Fruit fly (Drosophila melanogaster) whole organism: ENCODE data around the gene side-II.
"Not testable (repeated sequence)": the region's sequence is repeated elsewhere in the genome, so short reads cannot be mapped to it uniquely, and the experiment has no call there.

Experiments
- CG8478 ChIP-seq: fragments of >200 bp; optimal IDR thresholded peaks from 2 replicates; lab custom pipeline; 2018; ENCODE audit warnings: inconsistent platforms
- Dll ChIP-seq: fragments of >200 bp; optimal IDR thresholded peaks from 2 replicates; lab custom pipeline; 2017
- EcR ChIP-seq, 2 experiments: fragments of >200 bp; optimal IDR thresholded peaks; 2 replicates each; lab custom pipeline; 2017; ENCODE audit warnings: missing biosample characterization in 2 of 2, missing genetic modification characterization in 2 of 2, missing genetic modification reagents in 2 of 2
- pan ChIP-seq: fragments of >200 bp; optimal IDR thresholded peaks from 2 replicates; lab custom pipeline; 2017
- psq ChIP-seq: fragments of >200 bp; optimal IDR thresholded peaks from 2 replicates; lab custom pipeline; 2017
- usp ChIP-seq: fragments of >200 bp; optimal IDR thresholded peaks from 2 replicates; lab custom pipeline; 2017; ENCODE audit warnings: missing biosample characterization, missing genetic modification characterization, mixed read lengths

side-II gene

dm6 chr2L:14994834-14995506, 22.9 kb upstream of the side-II start:
- TF ChIP-seq CG8478 (lab: Kevin White, UChicago) (no peak), EcR (GFP tag; optimal IDR thresholded peaks at IDR 0.05; lab: Kevin White, UChicago) (no peak), Dll (no peak), pan (lab: Kevin White, UChicago) (no peak), psq (lab: Kevin White, UChicago) (no peak), usp (no peak)

DNA sequence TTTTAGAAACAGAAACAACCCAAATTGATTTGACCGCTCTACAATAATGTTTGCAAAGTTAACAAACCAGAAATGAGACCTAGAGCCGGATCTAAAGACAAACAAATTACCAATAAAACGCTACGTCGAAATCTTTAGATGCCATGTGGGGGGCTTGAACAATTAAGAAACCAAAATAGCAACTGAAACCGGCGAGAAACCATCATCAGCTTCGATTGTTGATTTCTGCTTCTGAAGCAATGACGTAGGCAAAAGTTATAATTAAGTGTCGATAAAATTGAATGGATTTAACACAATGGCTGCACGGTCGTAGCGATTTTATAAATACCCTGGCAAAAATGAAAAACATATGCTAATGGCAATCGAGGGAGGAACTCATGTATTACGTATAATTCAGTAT, 20.8 kb upstream of the side-II start:
- no peak for TF ChIP-seq pan (lab: Kevin White, UChicago)
- no peak for TF ChIP-seq EcR (GFP tag; optimal IDR thresholded peaks at IDR 0.05; lab: Kevin White, UChicago)
- no peak for TF ChIP-seq usp
- TF ChIP-seq CG8478 (lab: Kevin White, UChicago): no peak
- TF ChIP-seq Dll: no peak
- TF ChIP-seq psq (lab: Kevin White, UChicago): no peak

DNA sequence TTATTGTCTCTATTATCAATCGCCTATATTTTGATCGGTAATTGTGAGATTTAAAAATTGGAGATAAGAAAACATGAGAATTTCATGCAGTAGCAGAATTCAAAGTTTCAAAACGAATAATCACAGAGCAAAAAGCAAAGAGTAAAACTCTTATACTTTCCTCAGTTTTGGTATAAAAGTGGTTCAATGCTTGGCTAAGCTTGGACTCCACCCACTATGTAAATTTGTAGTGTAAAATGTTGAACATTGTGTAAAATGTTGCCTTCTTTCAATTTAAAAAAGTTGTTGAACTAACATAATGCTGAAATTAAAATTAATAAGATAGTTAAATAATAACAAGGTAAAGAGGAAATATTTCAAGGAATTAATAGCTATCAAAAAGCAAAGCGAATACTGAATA, 736 bp upstream of the side-II start:
- TF ChIP-seq pan (lab: Kevin White, UChicago) (no peak), EcR (GFP tag; optimal IDR thresholded peaks at IDR 0.05; lab: Kevin White, UChicago) (no peak), CG8478 (lab: Kevin White, UChicago) (no peak), psq (lab: Kevin White, UChicago) (no peak)

DNA sequence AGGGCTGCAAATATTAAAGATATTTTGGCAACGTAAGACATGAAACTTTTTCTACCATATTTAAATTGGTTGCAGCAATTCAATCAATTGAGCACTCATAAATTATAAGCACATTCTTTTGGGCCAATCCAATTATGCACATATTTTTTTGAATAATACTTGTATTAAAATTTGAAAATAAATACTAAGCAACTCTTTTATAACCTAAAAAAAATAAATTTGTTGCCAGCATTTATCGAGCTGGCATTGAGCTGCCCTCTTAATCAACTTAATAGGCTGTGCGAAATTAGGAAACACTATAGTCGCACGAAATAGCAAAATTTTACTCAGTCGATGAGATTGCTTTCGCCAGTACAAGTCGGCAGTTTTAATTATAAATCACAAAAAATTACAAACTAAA, 47.8 kb downstream of the side-II start, which contains the start of gene CG3491:
CG3491 (plus strand) TSS at position 301 of the 400 bp plus-strand sequence.
- TF ChIP-seq CG8478 (lab: Kevin White, UChicago) (no peak), pan (lab: Kevin White, UChicago) (no peak), usp (no peak), EcR (GFP tag; optimal IDR thresholded peaks at IDR 0.05; lab: Kevin White, UChicago) (no peak)

- TF ChIP-seq usp (no peak), EcR (GFP tag; optimal IDR thresholded peaks at IDR 0.05; lab: Kevin White, UChicago) (no peak), CG8478 (lab: Kevin White, UChicago) (no peak), psq (lab: Kevin White, UChicago) (no peak), Dll (no peak), pan (lab: Kevin White, UChicago) (no peak)
Measured at dm6 chr2L:14887530-14887929, 84.6 kb downstream of the side-II start.

DNA sequence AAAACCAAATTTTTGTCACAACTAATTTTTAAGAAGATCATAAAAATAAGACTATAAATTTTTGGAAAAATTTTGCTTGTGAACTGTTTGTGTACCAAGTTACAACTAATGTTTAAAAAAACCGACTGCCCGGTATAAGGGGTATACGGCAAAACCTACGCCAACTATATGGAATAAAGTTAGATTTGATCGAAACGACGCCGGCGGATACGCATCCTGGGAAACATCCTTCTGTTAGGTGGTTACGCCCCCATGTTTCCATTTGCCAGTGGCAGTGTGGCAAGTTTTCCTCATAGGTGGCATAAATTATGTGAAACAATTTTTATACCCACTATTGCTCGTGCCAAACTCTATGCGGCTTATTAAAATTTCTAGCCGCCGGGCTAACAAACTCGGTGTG, 88.5 kb downstream of the side-II start, which contains the start of gene ProtB:
ProtB (minus strand) TSS at position 101 of the 400 bp plus-strand sequence.
- TF ChIP-seq psq, pan, CG8478 (lab: Kevin White, UChicago): not testable (repeated sequence)

- TF ChIP-seq psq (lab: Kevin White, UChicago); usp; Dll: not testable (repeated sequence)
Measured at dm6 chr2L:14881552-14881951, 90.5 kb downstream of the side-II start, which contains the start of gene ProtA. Gene ProtA, minus strand, starts transcription at chr2L:14881652.

DNA sequence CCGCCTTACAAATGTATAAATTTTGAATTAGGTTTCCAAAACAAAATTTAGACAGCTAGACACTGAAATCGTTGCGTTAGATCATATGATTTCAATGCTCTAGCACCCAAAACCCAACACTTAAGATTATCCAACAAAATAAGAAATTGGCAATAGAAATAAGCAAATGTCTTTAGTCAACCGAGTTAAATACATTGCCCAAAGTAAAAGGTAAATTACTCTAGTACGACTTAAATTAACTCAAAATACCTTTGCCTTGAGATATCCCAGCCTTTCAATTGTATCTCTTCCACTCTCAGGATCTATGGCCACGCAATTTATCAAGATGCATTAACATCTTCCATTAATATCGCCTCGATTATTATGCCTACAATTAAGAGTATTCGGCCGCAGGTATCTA, 95.9 kb downstream of the side-II start, which contains the start of gene CG15278:
CG15278 (minus strand) TSS at position 101 of the 400 bp plus-strand sequence.
- TF ChIP-seq EcR (GFP tag; optimal IDR thresholded peaks at IDR 0.05; lab: Kevin White, UChicago) (no peak), pan (lab: Kevin White, UChicago) (no peak), Dll (no peak), psq (lab: Kevin White, UChicago) (no peak), CG8478 (lab: Kevin White, UChicago) (no peak), usp (no peak)

- TF ChIP-seq pan (lab: Kevin White, UChicago): no peak
- no peak for TF ChIP-seq EcR (GFP tag; optimal IDR thresholded peaks at IDR 0.05; lab: Kevin White, UChicago)
- no peak for TF ChIP-seq psq (lab: Kevin White, UChicago)
- no peak for TF ChIP-seq Dll
- no peak for TF ChIP-seq CG8478 (lab: Kevin White, UChicago)
- no peak for TF ChIP-seq usp
Measured at dm6 chr2L:14871922-14872321, 100.2 kb downstream of the side-II start, which contains the start of gene CG4480. Gene CG4480, minus strand, starts transcription at chr2L:14872022.
